Fruit fly (Drosophila melanogaster): Measurements from ENCODE around the gene SdicC.
"Not testable (repeated sequence)": the region's sequence is repeated elsewhere in the genome, so short reads cannot be mapped to it uniquely, and the experiment has no call there.

DNA sequence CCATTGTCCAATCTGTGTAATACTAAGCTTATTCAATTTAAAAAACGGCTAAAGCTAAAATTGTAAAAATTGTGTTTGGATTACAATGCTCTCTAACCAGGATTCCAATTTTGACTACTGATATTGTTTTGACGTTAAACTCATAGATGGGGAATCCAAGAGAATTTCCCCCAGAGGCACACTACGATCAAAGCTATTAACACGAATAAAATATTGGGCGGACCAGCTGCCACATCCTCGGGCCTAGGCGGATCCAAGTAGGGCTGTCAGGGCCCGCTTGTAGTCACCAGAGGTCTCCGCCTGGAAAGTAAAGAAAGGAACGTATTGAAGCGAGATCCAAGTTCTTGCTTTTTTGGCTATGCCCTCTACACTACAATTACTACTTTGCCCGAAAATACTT, 15.2 kb downstream of the SdicC start, which contains the start of gene SdicA:
- TF ChIP-seq usp, EcR (GFP tag; optimal IDR thresholded peaks at IDR 0.05): not testable (repeated sequence)
